Worm (Caenorhabditis elegans) whole organism, L1 larva: ENCODE measurements around the gene srx-20.
A peak's percentile ranks its signal among the peaks of the same experiment; 100 is the strongest.

ENCODE experiments used
- aha-1 ChIP-seq: fragments of 150-350 bp; optimal IDR thresholded peaks from 2 replicates; lab custom pipeline; 2014; ENCODE audit warnings: missing biosample characterization, missing genetic modification characterization
- aly-2 ChIP-seq: fragments of 150-350 bp; optimal IDR thresholded peaks from 2 replicates; lab custom pipeline; 2014; ENCODE audit warnings: missing biosample characterization, missing genetic modification characterization
- blmp-1 ChIP-seq: fragments of 150-350 bp; optimal IDR thresholded peaks from 2 replicates; lab custom pipeline; 2014; ENCODE audit warnings: missing biosample characterization, missing genetic modification characterization
- ceh-63 ChIP-seq: fragments of 200-800 bp; sonication (Bioruptor generic); optimal IDR thresholded peaks from 2 replicates; lab custom pipeline; 2018; ENCODE audit warnings: mild to moderate bottlenecking, missing genetic modification characterization, missing compliant biosample characterization
- ceh-82 ChIP-seq, 3 experiments: fragments of 150-350 bp in 1 of 3; sonication (generic microtip) in 2 of 3; optimal IDR thresholded peaks; 2 replicates each; lab custom pipeline; 2014 to 2017; ENCODE audit warnings: missing biosample characterization in 3 of 3, missing genetic modification characterization in 3 of 3
- ceh-88 ChIP-seq: fragments of 200-800 bp; sonication (Bioruptor generic); IDR thresholded peaks from 2 replicates; pipeline ENCODE4 v1.3.6; 2022; ENCODE audit warnings: missing genetic modification characterization, missing compliant biosample characterization
- ceh-90 ChIP-seq: sonication (generic microtip); optimal IDR thresholded peaks from 2 replicates; lab custom pipeline; 2016; ENCODE audit warnings: missing genetic modification characterization, missing compliant biosample characterization
- ces-1 ChIP-seq: fragments of 150-350 bp; optimal IDR thresholded peaks from 2 replicates; lab custom pipeline; 2014; ENCODE audit warnings: missing biosample characterization, missing genetic modification reagents, missing genetic modification characterization
- dsc-1 ChIP-seq: sonication (generic microtip); optimal IDR thresholded peaks from 2 replicates; lab custom pipeline; 2016; ENCODE audit warnings: mild to moderate bottlenecking, missing genetic modification characterization, missing compliant biosample characterization
- efl-1 ChIP-seq, 4 experiments: fragments of 150-350 bp; optimal IDR thresholded peaks in 3 of 4; peaks in 1 of 4; 1 replicate in 1 of 4; 2 replicates in 3 of 4; lab custom pipeline; 2014; ENCODE audit warnings: missing biosample characterization in 2 of 4, missing genetic modification characterization in 2 of 4, missing genetic modification reagents in 2 of 4
- egl-13 ChIP-seq: sonication (generic microtip); optimal IDR thresholded peaks from 2 replicates; lab custom pipeline; 2016; ENCODE audit warnings: missing genotype, missing genetic modification reagents, missing genetic modification characterization, missing compliant biosample characterization
- egl-27 ChIP-seq, 2 experiments: fragments of 150-350 bp in 1 of 2; sonication (generic microtip); optimal IDR thresholded peaks; 3 replicates each; lab custom pipeline; 2017 to 2018; ENCODE audit warnings: missing biosample characterization in 2 of 2, missing genetic modification characterization in 2 of 2, missing genetic modification reagents in 2 of 2
- elt-2 ChIP-seq: sonication (generic microtip); optimal IDR thresholded peaks from 2 replicates; lab custom pipeline; 2016; ENCODE audit warnings: missing genetic modification characterization, mild to moderate bottlenecking, inconsistent platforms, missing compliant biosample characterization, missing genetic modification reagents
- elt-3 ChIP-seq, 6 experiments: fragments of 150-350 bp in 1 of 6; sonication (generic microtip); optimal IDR thresholded peaks; 2 replicates each; lab custom pipeline; 2017 to 2018; ENCODE audit warnings: missing biosample characterization in 6 of 6, missing genetic modification characterization in 6 of 6, inconsistent platforms in 1 of 6
- ets-5 ChIP-seq: fragments of 200-800 bp; sonication (Bioruptor generic); IDR thresholded peaks from 2 replicates; pipeline ENCODE4 v1.3.6; 2022; ENCODE audit warnings: missing genetic modification characterization, missing compliant biosample characterization
- fkh-4 ChIP-seq: sonication (generic microtip); optimal IDR thresholded peaks from 2 replicates; lab custom pipeline; 2016; ENCODE audit warnings: missing compliant biosample characterization, missing genetic modification characterization, borderline replicate concordance
- grh-1 ChIP-seq: fragments of 200-800 bp; sonication (Bioruptor generic); IDR thresholded peaks from 2 replicates; pipeline ENCODE4 v1.3.6; 2022; ENCODE audit warnings: missing genetic modification reagents, missing genetic modification characterization, missing compliant biosample characterization
- lin-13 ChIP-seq: fragments of 150-350 bp; optimal IDR thresholded peaks from 2 replicates; lab custom pipeline; 2014; ENCODE audit warnings: missing biosample characterization, missing genetic modification reagents, missing genetic modification characterization
- lin-14 ChIP-seq: fragments of 200-800 bp; sonication (Bioruptor generic); optimal IDR thresholded peaks from 2 replicates; lab custom pipeline; 2018; ENCODE audit warnings: mild to moderate bottlenecking, missing genetic modification characterization, moderate library complexity, missing compliant biosample characterization
- lin-35 ChIP-seq, 2 experiments: fragments of 150-350 bp; optimal IDR thresholded peaks; 2 replicates each; lab custom pipeline; 2014; ENCODE audit warnings: missing biosample characterization in 2 of 2, missing genetic modification characterization in 2 of 2, missing genetic modification reagents in 2 of 2
- lsy-2 ChIP-seq, 2 experiments: fragments of 150-350 bp; optimal IDR thresholded peaks; 2 replicates each; lab custom pipeline; 2014; ENCODE audit warnings: missing biosample characterization in 2 of 2, missing genetic modification characterization in 2 of 2
- mdl-1 ChIP-seq, 2 experiments: fragments of 150-350 bp; optimal IDR thresholded peaks; 2 replicates each; lab custom pipeline; 2014 to 2017; ENCODE audit warnings: missing biosample characterization in 2 of 2, missing genetic modification characterization in 2 of 2, inconsistent platforms in 1 of 2
- mep-1 ChIP-seq: fragments of 150-350 bp; optimal IDR thresholded peaks from 2 replicates; lab custom pipeline; 2014; ENCODE audit warnings: missing biosample characterization, missing genetic modification characterization
- nhr-20 ChIP-seq: sonication (generic microtip); optimal IDR thresholded peaks from 2 replicates; lab custom pipeline; 2016; ENCODE audit warnings: mild to moderate bottlenecking, missing genetic modification characterization, missing compliant biosample characterization
- nhr-47 ChIP-seq: sonication (generic microtip); optimal IDR thresholded peaks from 2 replicates; lab custom pipeline; 2016; ENCODE audit warnings: mild to moderate bottlenecking, missing genetic modification characterization, moderate library complexity, missing compliant biosample characterization
- nhr-71 ChIP-seq: sonication (generic microtip); optimal IDR thresholded peaks from 2 replicates; lab custom pipeline; 2016; ENCODE audit warnings: mild to moderate bottlenecking, missing genetic modification characterization, moderate library complexity, missing compliant biosample characterization
- nhr-76 ChIP-seq: sonication (generic microtip); optimal IDR thresholded peaks from 2 replicates; lab custom pipeline; 2017; ENCODE audit warnings: missing biosample characterization, missing genetic modification characterization
- nhr-77 ChIP-seq: fragments of 150-350 bp; optimal IDR thresholded peaks from 2 replicates; lab custom pipeline; 2014; ENCODE audit warnings: missing biosample characterization, missing genetic modification characterization
- nhr-85 ChIP-seq: sonication (generic microtip); peaks from one replicate; lab custom pipeline; 2016; ENCODE audit warnings: missing genetic modification characterization, inconsistent platforms, missing compliant biosample characterization
- pag-3 ChIP-seq: sonication (generic microtip); optimal IDR thresholded peaks from 2 replicates; lab custom pipeline; 2017; ENCODE audit warnings: missing genetic modification characterization, mild to moderate bottlenecking, missing compliant biosample characterization, antibody characterized with exemption, borderline replicate concordance; ENCODE audit not compliant: insufficient read depth
- pax-3 ChIP-seq: fragments of 200-800 bp; sonication (Bioruptor generic); optimal IDR thresholded peaks from 2 replicates; lab custom pipeline; 2018; ENCODE audit warnings: mild to moderate bottlenecking, missing genetic modification characterization, moderate library complexity, missing compliant biosample characterization
- pqm-1 ChIP-seq: sonication (generic microtip); optimal IDR thresholded peaks from 3 replicates; lab custom pipeline; 2017; ENCODE audit warnings: missing biosample characterization, missing genetic modification characterization
- rnt-1 ChIP-seq: sonication (generic microtip); optimal IDR thresholded peaks from 2 replicates; lab custom pipeline; 2016; ENCODE audit warnings: mild to moderate bottlenecking, missing genetic modification characterization, moderate library complexity, missing compliant biosample characterization
- skn-1 ChIP-seq: fragments of 150-350 bp; optimal IDR thresholded peaks from 2 replicates; lab custom pipeline; 2014; ENCODE audit warnings: missing biosample characterization, missing genetic modification characterization
- snpc-4 ChIP-seq: fragments of 150-350 bp; optimal IDR thresholded peaks from 2 replicates; lab custom pipeline; 2014; ENCODE audit warnings: missing biosample characterization, missing genetic modification characterization
- snu-23 ChIP-seq: sonication (generic microtip); optimal IDR thresholded peaks from 2 replicates; lab custom pipeline; 2016; ENCODE audit warnings: missing genetic modification characterization, missing compliant biosample characterization
- sup-37 ChIP-seq: fragments of 200-800 bp; sonication (Bioruptor generic); optimal IDR thresholded peaks from 2 replicates; lab custom pipeline; 2018; ENCODE audit warnings: mild to moderate bottlenecking, missing genetic modification characterization, missing compliant biosample characterization
- swsn-7 ChIP-seq: sonication (generic microtip); optimal IDR thresholded peaks from 2 replicates; lab custom pipeline; 2016; ENCODE audit warnings: missing genetic modification characterization, missing compliant biosample characterization
- tbx-2 ChIP-seq: sonication (generic microtip); optimal IDR thresholded peaks from 2 replicates; lab custom pipeline; 2016; ENCODE audit warnings: missing genetic modification characterization, missing compliant biosample characterization

The srx-20 gene

DNA sequence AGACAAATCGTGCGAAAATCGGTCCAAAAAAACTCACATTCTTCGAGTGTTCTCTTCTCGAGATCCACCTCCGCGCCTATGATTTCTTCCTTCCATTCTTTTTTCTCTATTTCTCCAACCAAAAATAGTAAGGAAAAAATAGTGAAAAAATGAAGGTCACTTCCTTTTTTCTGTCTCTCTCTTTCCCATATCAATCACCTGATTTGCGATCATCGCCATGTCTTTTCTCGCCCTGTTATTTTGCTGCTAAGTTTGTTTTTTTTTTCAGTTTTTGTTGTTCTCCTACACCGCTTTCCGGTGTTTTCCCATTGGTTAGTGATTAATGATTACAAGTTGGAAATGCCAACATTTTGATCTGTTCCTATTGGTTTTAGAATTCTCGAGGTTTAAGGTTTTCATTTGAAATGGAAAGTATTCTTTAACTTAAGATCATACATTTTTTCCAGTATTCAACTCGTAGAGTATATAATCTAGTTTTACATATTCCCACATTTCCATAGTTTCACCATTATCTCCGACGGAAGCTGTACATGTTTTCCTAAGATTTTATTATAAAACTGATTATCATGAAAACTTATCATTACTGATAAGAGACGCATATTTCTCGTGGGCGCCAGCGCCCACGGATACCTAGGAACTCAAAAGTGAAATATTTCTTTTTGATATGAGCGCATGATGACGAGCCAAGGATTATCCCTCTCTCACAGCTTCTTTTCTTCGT, 26.2 kb upstream of the srx-20 start:
- TF ChIP-seq mdl-1 (tag; optimal IDR thresholded peaks at IDR 0.05; lab: Kevin White, UChicago): no peak
- TF ChIP-seq aha-1 (tag; lab: Kevin White, UChicago): no peak
- TF ChIP-seq nhr-77 (tag; lab: Kevin White, UChicago): no peak
- TF ChIP-seq rnt-1 (tag; lab: Kevin White, UChicago): no peak
- TF ChIP-seq blmp-1 (tag; lab: Kevin White, UChicago): peak; percentile 88
- peak in 1 of 6 experiments; percentile 76 for TF ChIP-seq elt-3 (tag; optimal IDR thresholded peaks at IDR 0.05; lab: Kevin White, UChicago)
- TF ChIP-seq lsy-2 (tag; optimal IDR thresholded peaks at IDR 0.05; lab: Kevin White, UChicago): no peak
- peak; percentile 66 for TF ChIP-seq nhr-85
- no peak for TF ChIP-seq pqm-1
- peak; percentile 67 for TF ChIP-seq elt-2 (tag; lab: Kevin White, UChicago)
- no peak for TF ChIP-seq grh-1 (GFP tag; lab: Robert Waterston, UW)
- peak; percentile 42 for TF ChIP-seq lin-14 (GFP tag; lab: Kevin White, UChicago)
- TF ChIP-seq ces-1 (GFP tag; lab: Kevin White, UChicago): no peak
- TF ChIP-seq egl-27 (tag; optimal IDR thresholded peaks at IDR 0.05; lab: Kevin White, UChicago): no peak
- TF ChIP-seq snpc-4: no peak
- no peak for TF ChIP-seq efl-1 (optimal IDR thresholded peaks at IDR 0.05; lab: Kevin White, UChicago)
- TF ChIP-seq efl-1 (GFP tag; optimal IDR thresholded peaks at IDR 0.05 in 1 of 2; lab: Kevin White, UChicago): no peak
- TF ChIP-seq ets-5 (GFP tag; lab: Robert Waterston, UW): no peak
- peak; percentile 24 for TF ChIP-seq snu-23 (GFP tag; lab: Kevin White, UChicago)
- TF ChIP-seq ceh-88 (GFP tag; lab: Robert Waterston, UW): no peak
- no peak for TF ChIP-seq egl-13 (tag; lab: Kevin White, UChicago)
- peak; percentile 27 for TF ChIP-seq nhr-20 (tag; lab: Kevin White, UChicago)
- TF ChIP-seq mep-1 (tag; lab: Kevin White, UChicago): peak; percentile 25
- TF ChIP-seq ceh-90 (tag; lab: Kevin White, UChicago): no peak
- peak; percentile 61 for TF ChIP-seq dsc-1 (tag; lab: Kevin White, UChicago)
- no peak for TF ChIP-seq swsn-7 (tag; lab: Kevin White, UChicago)
- peak in 1 of 2 experiments; percentile 39 for TF ChIP-seq lin-35 (GFP tag; optimal IDR thresholded peaks at IDR 0.05; lab: Kevin White, UChicago)

DNA sequence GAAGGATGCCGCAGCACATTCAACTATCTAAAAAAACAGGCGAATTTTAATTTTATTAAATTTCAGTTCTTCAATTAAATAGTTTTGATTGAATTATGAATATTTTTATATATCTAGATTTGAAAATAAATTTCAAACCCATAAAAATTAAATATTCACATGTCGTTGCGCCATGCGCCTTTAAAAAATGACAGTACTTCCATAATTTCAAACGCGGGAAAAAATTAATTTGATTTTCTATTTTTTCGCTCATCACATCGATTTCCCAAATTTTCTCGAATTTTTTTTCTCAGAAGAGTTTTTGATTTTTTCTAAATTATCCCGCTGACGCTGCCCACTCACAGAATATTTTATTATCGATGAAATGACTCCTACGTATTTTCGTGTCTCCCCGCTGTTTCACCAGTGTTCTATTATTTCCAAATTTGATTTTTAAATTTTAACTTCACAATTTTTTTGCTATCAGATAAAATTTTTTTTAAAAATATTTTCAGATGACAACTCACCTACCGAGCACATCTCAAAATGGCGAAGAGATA, 25.4 kb upstream of the srx-20 start, which contains the start of gene lip-1:
Gene lip-1, plus strand, starts transcription at position 489 of the 539 bp plus-strand sequence.
- TF ChIP-seq pag-3 (tag; lab: Kevin White, UChicago) (no peak), nhr-76 (no peak), mdl-1 (tag; optimal IDR thresholded peaks at IDR 0.05; lab: Kevin White, UChicago) (no peak), sup-37 (GFP tag; lab: Kevin White, UChicago) (no peak), ceh-63 (GFP tag; lab: Kevin White, UChicago) (no peak), aly-2 (no peak), ces-1 (GFP tag; lab: Kevin White, UChicago) (no peak), elt-3 (tag; optimal IDR thresholded peaks at IDR 0.05; lab: Kevin White, UChicago) (no peak), pax-3 (no peak)

DNA sequence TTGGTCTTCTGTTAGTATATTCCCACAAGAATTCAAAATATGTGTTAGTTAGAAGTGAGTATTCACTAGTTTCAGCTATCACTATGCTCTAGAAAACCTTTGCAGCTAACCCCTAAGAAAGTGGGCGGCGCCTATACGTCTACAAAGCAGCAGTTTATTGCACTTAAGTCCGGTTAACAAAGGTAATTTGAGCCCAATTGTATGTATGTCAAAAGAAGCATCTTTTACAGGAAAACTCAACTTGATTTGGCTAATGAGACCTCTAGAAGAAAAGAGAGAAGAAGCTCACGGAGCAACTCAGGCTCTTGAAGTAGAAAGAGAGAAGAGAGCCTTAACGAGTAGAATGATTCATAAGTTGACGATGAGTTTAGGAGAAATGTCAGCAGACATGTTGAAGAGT, 15.2 kb upstream of the srx-20 start:
- TF ChIP-seq ceh-82 (tag; optimal IDR thresholded peaks at IDR 0.05; lab: Kevin White, UChicago) (no peak), lin-13 (GFP tag; lab: Kevin White, UChicago) (no peak), nhr-71 (peak; percentile 7), ceh-88 (GFP tag; lab: Robert Waterston, UW) (no peak), skn-1 (tag; lab: Kevin White, UChicago) (no peak), lin-14 (GFP tag; lab: Kevin White, UChicago) (peak; percentile 51), pax-3 (no peak), nhr-47 (peak; percentile 23), fkh-4 (tag; lab: Kevin White, UChicago) (no peak), tbx-2 (tag; lab: Kevin White, UChicago) (peak; percentile 8), efl-1 (optimal IDR thresholded peaks at IDR 0.05; lab: Kevin White, UChicago) (no peak), efl-1 (GFP tag; optimal IDR thresholded peaks at IDR 0.05 in 1 of 2; lab: Kevin White, UChicago) (peak in 1 of 2 experiments; percentile 61)
